Worm (Caenorhabditis elegans): Measurements from ENCODE around the gene C43D7.7.

Gene C43D7.7

DNA sequence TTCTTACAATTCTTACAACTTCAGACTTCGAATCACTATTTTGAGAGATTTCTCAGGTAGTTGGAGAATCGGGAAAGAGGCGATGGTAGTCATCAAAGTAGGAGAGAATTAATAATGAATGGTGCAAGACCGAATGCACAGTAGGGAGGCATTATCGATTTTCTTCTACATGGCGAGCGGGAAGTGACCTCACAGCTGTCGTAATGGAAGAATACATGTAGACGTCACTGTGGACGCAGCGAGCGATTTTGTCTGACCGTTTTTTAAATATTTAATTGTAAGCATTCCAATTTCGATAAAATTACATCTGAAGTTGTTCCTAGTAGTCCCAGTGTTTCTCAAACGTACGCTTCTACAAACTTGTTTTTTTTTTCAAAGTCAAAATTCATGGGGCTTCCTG, 9.7 kb downstream of the C43D7.7 start, which contains the start of gene F55C9.11:
TSS of gene F55C9.11 (minus strand) at position 101 of the 400 bp plus-strand sequence.
- TF ChIP-seq dao-5 (tag; optimal IDR thresholded peaks at IDR 0.05) (no peak), him-1 (tag; optimal IDR thresholded peaks at IDR 0.05) (no peak), W03F9.2 (tag; optimal IDR thresholded peaks at IDR 0.05) (no peak)

DNA sequence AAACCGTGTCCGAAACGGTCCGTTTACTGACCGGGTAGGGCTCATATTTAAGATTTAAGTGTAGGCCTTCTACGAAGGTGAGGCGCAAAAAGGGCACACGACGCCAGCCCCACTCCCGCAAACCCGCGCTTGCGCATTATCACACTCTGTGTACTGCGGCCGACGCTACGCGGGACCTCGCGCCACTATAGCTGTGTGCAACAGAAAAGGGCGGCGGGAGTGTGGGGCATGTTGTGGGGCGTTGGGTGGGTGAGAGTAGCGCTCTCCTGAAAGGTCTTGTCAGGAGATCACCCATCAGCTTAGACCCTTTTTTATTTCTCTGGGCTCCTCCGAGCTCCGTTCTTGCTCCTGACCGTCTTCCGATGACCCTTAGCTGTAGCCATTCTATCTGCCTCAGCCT, 11.2 kb downstream of the C43D7.7 start:
- TF ChIP-seq dao-5 (tag; optimal IDR thresholded peaks at IDR 0.05) (no peak), him-1 (tag; optimal IDR thresholded peaks at IDR 0.05) (no peak), W03F9.2 (tag; optimal IDR thresholded peaks at IDR 0.05) (no peak)

DNA sequence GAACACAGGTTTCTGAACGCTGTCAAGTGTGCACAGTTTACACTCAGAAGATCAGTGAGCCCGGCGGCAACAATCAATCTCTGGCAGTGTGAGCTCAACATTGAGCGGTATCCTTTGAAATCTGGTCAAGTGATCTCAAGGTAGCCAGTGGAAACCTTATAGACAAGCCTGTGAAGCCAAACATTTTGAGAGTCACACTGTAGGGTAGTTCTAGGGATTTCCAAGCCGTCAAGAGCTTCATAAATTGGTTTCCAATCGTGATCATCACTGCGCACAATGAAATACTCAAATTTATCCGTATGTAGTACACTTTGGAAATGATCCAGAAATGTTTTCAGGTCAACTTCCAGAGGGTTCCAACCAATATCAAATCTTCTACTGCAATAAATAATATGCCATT, 12.4 kb downstream of the C43D7.7 start, which contains the start of gene F55C9.15:
TSS of gene F55C9.15 (minus strand) at position 101 of the 400 bp plus-strand sequence.
- TF ChIP-seq him-1 (tag; optimal IDR thresholded peaks at IDR 0.05) (no peak), W03F9.2 (tag; optimal IDR thresholded peaks at IDR 0.05) (no peak), dao-5 (tag; optimal IDR thresholded peaks at IDR 0.05) (no peak)

DNA sequence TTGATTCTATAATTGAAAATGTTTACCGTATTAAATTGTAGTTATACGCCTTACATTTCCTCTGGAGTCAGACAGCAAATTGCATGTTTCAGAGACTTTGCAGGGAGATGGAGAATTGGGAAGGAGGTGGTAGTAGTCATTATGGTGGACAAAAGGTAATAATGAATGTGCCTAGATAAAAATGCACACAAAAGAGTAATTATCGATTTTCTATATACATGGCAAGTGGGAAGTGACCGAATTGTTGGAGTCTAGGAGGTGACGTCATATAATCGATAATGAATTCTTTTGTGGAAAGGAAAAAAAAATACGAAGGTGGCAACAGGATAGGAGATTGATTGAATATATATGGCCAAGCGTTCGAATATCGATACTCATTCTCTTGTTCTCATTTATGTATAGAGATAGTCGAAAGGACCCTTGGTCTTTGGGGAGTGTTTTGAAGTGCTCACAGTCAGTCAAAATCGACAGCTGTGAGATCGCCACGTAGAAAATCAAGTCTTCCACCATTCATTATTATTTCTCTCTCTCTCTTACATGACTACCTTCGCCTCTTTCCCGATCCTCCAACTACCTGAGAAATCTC, 15.6 kb downstream of the C43D7.7 start, which contains the start of the genes fbxb-63 and fbxb-61:
TSS of gene fbxb-63 (minus strand) at position 142 of the 586 bp plus-strand sequence.
TSS of gene fbxb-61 (plus strand) at position 536 of the 586 bp plus-strand sequence.
- no peak for TF ChIP-seq him-1 (tag; optimal IDR thresholded peaks at IDR 0.05)
- no peak for TF ChIP-seq W03F9.2 (tag; optimal IDR thresholded peaks at IDR 0.05)
- TF ChIP-seq dao-5 (tag; optimal IDR thresholded peaks at IDR 0.05), result no peak

DNA sequence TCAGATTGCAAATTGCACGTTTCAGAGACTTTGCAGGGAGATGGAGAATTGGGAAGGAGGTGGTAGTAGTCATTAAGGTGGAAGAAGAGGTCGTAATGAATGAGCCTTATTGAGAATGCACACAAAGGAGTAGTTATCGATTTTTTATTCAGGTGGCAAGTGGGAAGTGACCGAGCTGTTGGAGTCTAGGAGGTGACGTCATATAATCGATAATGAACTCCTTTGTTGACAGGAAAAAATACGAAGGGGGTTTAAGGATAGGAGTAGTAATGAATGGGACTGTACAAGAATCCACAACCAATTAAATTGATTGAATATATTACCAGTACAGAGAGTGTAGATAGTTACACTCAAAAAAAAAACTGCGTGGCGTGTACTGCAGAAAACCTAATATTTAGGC, 17.4 kb downstream of the C43D7.7 start, which contains the start of gene fbxb-62:
TSS of gene fbxb-62 (minus strand) at position 101 of the 400 bp plus-strand sequence.
- no peak for TF ChIP-seq him-1 (tag; optimal IDR thresholded peaks at IDR 0.05)

DNA sequence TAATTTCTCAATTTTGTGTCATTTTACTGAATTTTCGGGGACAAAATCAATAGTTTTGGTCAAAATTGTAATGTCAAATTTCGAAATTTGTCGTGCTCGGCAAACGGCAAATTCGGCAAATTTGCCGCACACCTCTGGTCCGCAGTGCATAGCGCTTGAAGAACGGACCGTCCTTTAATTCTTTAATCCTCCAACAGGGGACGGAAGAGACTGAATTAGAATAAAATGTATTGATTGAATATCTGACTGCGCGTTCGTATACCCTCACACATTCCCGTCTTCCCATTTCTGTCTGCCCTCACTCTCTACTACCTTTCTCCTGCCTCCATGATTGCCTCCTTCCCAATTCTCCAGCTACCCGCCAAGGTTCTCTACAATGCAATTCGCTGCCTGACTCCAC, 20.0 kb downstream of the C43D7.7 start, which contains the start of gene F55C9.14:
TSS of gene F55C9.14 (plus strand) at position 301 of the 400 bp plus-strand sequence.
- no peak for TF ChIP-seq him-1 (tag; optimal IDR thresholded peaks at IDR 0.05)
- no peak for TF ChIP-seq dao-5 (tag; optimal IDR thresholded peaks at IDR 0.05)
- TF ChIP-seq W03F9.2 (tag; optimal IDR thresholded peaks at IDR 0.05), result no peak

DNA sequence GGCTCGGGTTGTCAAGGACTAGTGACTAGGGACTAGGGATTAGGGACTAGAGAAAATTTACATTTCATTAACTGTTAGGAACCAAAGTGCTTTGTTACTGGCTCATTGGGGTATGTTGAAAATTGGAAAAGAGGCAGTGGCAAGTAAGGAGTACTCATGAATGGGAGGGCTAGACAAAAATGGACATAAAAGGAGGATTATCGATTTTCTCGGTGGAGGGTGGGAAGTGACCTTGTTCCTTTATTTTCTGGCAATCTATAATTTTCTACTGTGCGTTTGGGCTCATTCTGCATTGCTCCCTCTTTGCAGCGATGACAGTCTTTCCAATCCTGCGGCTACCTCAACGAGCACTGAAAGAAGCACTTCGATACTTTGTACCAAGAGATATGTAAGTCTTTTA, 21.8 kb downstream of the C43D7.7 start, which contains the start of gene fbxb-60:
TSS of gene fbxb-60 (plus strand) at position 301 of the 400 bp plus-strand sequence.
- no peak for TF ChIP-seq dao-5 (tag; optimal IDR thresholded peaks at IDR 0.05)
- TF ChIP-seq W03F9.2 (tag; optimal IDR thresholded peaks at IDR 0.05), result no peak
- no peak for TF ChIP-seq him-1 (tag; optimal IDR thresholded peaks at IDR 0.05)

DNA sequence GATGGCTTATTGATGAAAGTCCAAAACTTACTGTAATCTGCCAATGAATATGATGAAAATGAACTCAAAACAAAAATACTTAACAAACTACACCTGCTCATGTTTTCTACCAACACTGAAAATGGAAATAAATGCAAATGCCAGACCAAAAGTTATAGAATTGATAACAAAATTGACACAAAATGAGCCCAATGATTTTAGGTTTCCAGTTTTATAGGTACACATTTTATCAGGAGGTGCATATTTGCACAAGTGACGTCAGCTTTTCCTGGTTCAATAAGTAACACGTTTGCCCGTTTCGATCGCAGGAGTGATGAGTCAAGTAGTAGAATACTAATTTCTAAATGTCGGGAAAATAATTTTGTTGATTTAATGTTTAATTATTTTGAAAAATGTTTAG, 22.6 kb downstream of the C43D7.7 start, which contains the start of gene F55C9.6:
TSS of gene F55C9.6 (minus strand) at position 101 of the 400 bp plus-strand sequence.
- TF ChIP-seq dao-5 (tag; optimal IDR thresholded peaks at IDR 0.05) (no peak), him-1 (tag; optimal IDR thresholded peaks at IDR 0.05) (no peak), W03F9.2 (tag; optimal IDR thresholded peaks at IDR 0.05) (no peak)

DNA sequence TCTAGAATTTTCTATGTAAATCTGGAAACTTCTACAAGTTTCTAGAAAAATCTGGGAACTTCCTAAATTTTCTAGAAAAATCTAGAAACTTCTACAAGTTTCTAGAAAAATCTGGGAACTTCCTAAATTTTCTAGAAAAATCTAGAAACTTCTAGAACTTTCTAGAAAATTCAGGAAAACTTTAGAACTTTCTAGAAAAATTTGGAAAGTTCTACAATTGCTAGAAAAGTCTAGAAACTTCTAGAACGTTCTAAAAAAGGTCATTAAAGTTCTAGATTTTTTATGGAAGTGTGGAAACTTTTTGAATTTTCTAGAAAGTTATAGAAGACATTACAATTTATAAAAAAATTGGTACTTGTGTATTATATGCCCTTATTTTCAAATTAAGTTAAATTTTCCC, 26.3 kb downstream of the C43D7.7 start, which contains the start of gene F55C9.5:
TSS of gene F55C9.5 (minus strand) at position 101 of the 400 bp plus-strand sequence.
- TF ChIP-seq him-1 (tag; optimal IDR thresholded peaks at IDR 0.05) (no peak), dao-5 (tag; optimal IDR thresholded peaks at IDR 0.05) (no peak), W03F9.2 (tag; optimal IDR thresholded peaks at IDR 0.05) (no peak)

DNA sequence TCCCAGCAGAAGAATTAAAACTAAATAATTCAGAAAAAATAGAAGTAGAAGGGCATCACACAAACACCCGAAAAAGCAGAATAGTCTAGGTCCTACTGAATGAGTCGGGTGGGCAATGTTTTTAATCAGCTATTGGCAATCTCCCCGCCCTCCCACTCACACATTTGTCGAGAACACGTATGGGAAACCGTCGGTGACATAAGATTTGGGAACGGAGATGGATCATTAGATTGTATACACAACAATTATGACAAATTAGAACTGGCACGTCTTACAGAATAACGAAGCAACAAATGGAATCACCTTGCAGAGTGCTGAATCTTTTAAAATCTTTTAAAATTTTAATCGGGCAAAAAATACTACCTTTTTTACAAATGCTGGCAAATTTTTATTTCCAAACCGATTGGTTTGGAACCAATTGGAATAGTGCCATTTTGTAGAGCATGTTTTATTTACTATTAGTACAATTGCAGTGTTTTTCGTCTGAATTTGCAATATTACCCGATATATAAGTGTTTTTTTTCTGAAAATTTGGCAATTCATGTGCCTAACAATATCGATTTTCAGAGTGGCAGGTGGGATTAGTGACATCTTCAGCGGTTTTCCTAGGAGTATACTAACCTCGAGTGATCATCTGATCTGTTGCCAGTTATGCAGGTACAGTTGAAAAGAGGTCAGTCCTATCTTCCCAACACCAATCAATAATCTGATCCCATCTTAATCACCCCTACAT, 31.1 kb downstream of the C43D7.7 start, which contains the start of the genes F55C9.3 and fbxb-57:
TSS of gene F55C9.3 (minus strand) at position 101 of the 733 bp plus-strand sequence.
TSS of gene fbxb-57 (plus strand) at position 683 of the 733 bp plus-strand sequence.
- no peak for TF ChIP-seq dao-5 (tag; optimal IDR thresholded peaks at IDR 0.05)
- no peak for TF ChIP-seq W03F9.2 (tag; optimal IDR thresholded peaks at IDR 0.05)
- no peak for TF ChIP-seq him-1 (tag; optimal IDR thresholded peaks at IDR 0.05)

DNA sequence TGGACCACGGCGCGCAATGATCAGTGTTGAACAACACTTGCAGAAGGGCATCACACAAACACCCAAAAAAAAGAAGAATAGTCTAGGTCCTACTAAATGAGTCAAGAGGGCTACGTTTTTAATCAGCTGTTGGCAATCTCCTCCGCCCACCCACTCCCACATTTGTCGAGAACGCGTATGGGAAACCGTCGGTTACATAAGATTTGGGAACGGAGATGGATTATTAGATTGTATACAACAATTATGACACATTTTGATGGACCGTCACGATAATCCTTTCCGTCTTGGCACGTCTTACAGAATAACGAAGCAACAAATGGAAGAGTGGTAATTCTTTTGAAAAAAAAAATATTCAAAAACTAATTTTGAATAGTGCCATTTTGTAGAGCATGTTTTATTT, 33.4 kb downstream of the C43D7.7 start:
- TF ChIP-seq him-1 (tag; optimal IDR thresholded peaks at IDR 0.05), result no peak
- TF ChIP-seq W03F9.2 (tag; optimal IDR thresholded peaks at IDR 0.05), result no peak
- TF ChIP-seq dao-5 (tag; optimal IDR thresholded peaks at IDR 0.05), result no peak

DNA sequence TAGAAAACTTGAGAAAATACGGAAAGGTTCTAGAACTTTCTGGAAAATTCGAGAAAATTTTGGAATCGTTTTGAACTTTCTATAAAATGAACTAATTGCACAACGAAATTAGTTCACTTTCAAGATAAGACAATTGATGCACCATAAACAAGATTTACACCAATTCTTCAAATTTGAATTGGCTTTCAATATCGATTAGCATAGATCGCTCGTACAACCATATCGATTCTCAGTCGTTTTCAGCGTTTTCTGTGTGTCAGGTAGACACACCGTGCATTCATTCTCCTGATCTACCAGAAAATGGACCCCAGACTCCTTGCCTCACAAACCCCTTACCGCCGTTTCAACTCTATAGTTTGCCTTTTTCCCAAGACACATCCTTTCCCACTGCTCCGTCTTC, 37.0 kb downstream of the C43D7.7 start, which contains the start of gene fbxb-117:
TSS of gene fbxb-117 (plus strand) at position 301 of the 400 bp plus-strand sequence.
- TF ChIP-seq dao-5 (tag; optimal IDR thresholded peaks at IDR 0.05), result no peak
- no peak for TF ChIP-seq W03F9.2 (tag; optimal IDR thresholded peaks at IDR 0.05)
- no peak for TF ChIP-seq him-1 (tag; optimal IDR thresholded peaks at IDR 0.05)

DNA sequence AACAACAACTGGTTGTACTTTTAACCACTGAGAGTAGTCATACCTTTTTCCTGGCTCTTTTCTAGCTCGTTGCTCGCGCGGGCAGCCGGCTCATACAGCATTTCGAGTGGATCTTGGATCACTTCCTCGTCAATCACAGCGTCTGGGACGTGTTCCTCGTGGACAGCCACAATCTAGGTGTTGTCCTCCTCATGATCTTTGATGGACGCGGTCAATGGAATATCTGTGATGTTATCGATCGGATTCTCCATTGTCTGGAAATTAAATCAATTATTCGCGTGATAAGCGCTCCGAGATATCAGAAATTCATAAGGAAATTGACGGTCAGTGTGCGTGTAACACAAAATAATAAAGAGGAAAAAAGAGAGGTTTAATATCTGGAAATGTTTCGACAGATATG, 39.4 kb downstream of the C43D7.7 start, which contains the start of gene F21D9.8:
TSS of gene F21D9.8 (minus strand) at position 101 of the 400 bp plus-strand sequence.
- TF ChIP-seq W03F9.2 (tag; optimal IDR thresholded peaks at IDR 0.05), result no peak
- TF ChIP-seq dao-5 (tag; optimal IDR thresholded peaks at IDR 0.05), result no peak
- TF ChIP-seq him-1 (tag; optimal IDR thresholded peaks at IDR 0.05), result no peak
